Worm (Caenorhabditis elegans): ENCODE measurements around the gene Y71H2AM.3.
"Not testable (repeated sequence)": the region's sequence is repeated elsewhere in the genome, so short reads cannot be mapped to it uniquely, and the experiment has no call there.

The Y71H2AM.3 gene

ce11 chrIII:2834363-2834762 is 29.1 kb downstream of the Y71H2AM.3 start, which contains the start of gene txdc-17:
TSS of gene txdc-17 (plus strand) at chrIII:2834663.
- TF ChIP-seq him-1 (tag; optimal IDR thresholded peaks at IDR 0.05) (no peak), W03F9.2 (tag; optimal IDR thresholded peaks at IDR 0.05) (no peak), dao-5 (tag; optimal IDR thresholded peaks at IDR 0.05) (no peak)

ce11 chrIII:2834998-2835397 is 29.8 kb downstream of the Y71H2AM.3 start:
- TF ChIP-seq W03F9.2 (tag; optimal IDR thresholded peaks at IDR 0.05), result no peak
- TF ChIP-seq him-1 (tag; optimal IDR thresholded peaks at IDR 0.05), result no peak
- TF ChIP-seq dao-5 (tag; optimal IDR thresholded peaks at IDR 0.05), result no peak

ce11 chrIII:2836339-2836738 is 31.1 kb downstream of the Y71H2AM.3 start, which contains the start of gene josd-1:
TSS of gene josd-1 (plus strand) at chrIII:2836639.
- no peak for TF ChIP-seq him-1 (tag; optimal IDR thresholded peaks at IDR 0.05)
- TF ChIP-seq W03F9.2 (tag; optimal IDR thresholded peaks at IDR 0.05), result no peak
- no peak for TF ChIP-seq dao-5 (tag; optimal IDR thresholded peaks at IDR 0.05)

ce11 chrIII:2840877-2841540 is 35.8 kb downstream of the Y71H2AM.3 start, which contains the start of gene Y71H2AR.2:
TSS of gene Y71H2AR.2 (minus strand) at chrIII:2840927.
- no peak for TF ChIP-seq W03F9.2 (tag; optimal IDR thresholded peaks at IDR 0.05)
- TF ChIP-seq him-1 (tag; optimal IDR thresholded peaks at IDR 0.05), result no peak

- TF ChIP-seq him-1 (tag; optimal IDR thresholded peaks at IDR 0.05) (no peak), W03F9.2 (tag; optimal IDR thresholded peaks at IDR 0.05) (no peak), dao-5 (tag; optimal IDR thresholded peaks at IDR 0.05) (no peak)
These were observed 36.7 kb downstream of the Y71H2AM.3 start, which contains the start of gene H34I24.2 for ce11 chrIII:2841856-2842373. TSS of gene H34I24.2 (plus strand) at chrIII:2842044.

ce11 chrIII:2846747-2847146 is 41.5 kb downstream of the Y71H2AM.3 start, which contains the start of gene H34I24.1:
TSS of gene H34I24.1 (plus strand) at chrIII:2847047.
- not testable (repeated sequence) for TF ChIP-seq W03F9.2, him-1, dao-5 (tag; optimal IDR thresholded peaks at IDR 0.05)

- TF ChIP-seq W03F9.2 (tag; optimal IDR thresholded peaks at IDR 0.05) (no peak), dao-5 (tag; optimal IDR thresholded peaks at IDR 0.05) (no peak), him-1 (tag; optimal IDR thresholded peaks at IDR 0.05) (no peak)
These were observed 50.7 kb downstream of the Y71H2AM.3 start, which contains the start of gene F56F11.4 for ce11 chrIII:2855929-2856328. TSS of gene F56F11.4 (plus strand) at chrIII:2856229.

ce11 chrIII:2858334-2858733 is 53.1 kb downstream of the Y71H2AM.3 start:
- TF ChIP-seq dao-5 (tag; optimal IDR thresholded peaks at IDR 0.05) (no peak), him-1 (tag; optimal IDR thresholded peaks at IDR 0.05) (no peak), W03F9.2 (tag; optimal IDR thresholded peaks at IDR 0.05) (no peak)
